Worm (Caenorhabditis elegans) whole organism, L4/young adult: ENCODE results near the gene osm-1.

Source experiments
- W03F9.2 ChIP-seq: fragments of 150-350 bp; optimal IDR thresholded peaks from 2 replicates; lab custom pipeline; 2014; ENCODE audit warnings: missing biosample characterization, missing genetic modification characterization
- dao-5 ChIP-seq: sonication (generic microtip); optimal IDR thresholded peaks from 2 replicates; lab custom pipeline; 2016; ENCODE audit warnings: missing genotype, missing genetic modification characterization, moderate library complexity, missing compliant biosample characterization
- him-1 ChIP-seq: sonication (generic microtip); optimal IDR thresholded peaks from 2 replicates; lab custom pipeline; 2016; ENCODE audit warnings: missing genotype, missing genetic modification reagents, missing genetic modification characterization, missing compliant biosample characterization

Gene osm-1

ce11 chrX:16591533-16591932, 51.1 kb downstream of the osm-1 start:
- TF ChIP-seq dao-5 (tag; lab: Kevin White, UChicago): no peak
- no peak for TF ChIP-seq W03F9.2 (tag; lab: Kevin White, UChicago)
- no peak for TF ChIP-seq him-1 (tag; lab: Kevin White, UChicago)

ce11 chrX:16594931-16595330, 54.5 kb downstream of the osm-1 start, which contains the start of gene cdh-9:
TSS of gene cdh-9 (plus strand) at chrX:16595231.
- TF ChIP-seq dao-5 (tag; lab: Kevin White, UChicago) (no peak), him-1 (tag; lab: Kevin White, UChicago) (no peak), W03F9.2 (tag; lab: Kevin White, UChicago) (no peak)

- no peak for TF ChIP-seq him-1 (tag; lab: Kevin White, UChicago)
- TF ChIP-seq W03F9.2 (tag; lab: Kevin White, UChicago): no peak
- TF ChIP-seq dao-5 (tag; lab: Kevin White, UChicago): no peak
Measured at ce11 chrX:16595522-16596282, 55.2 kb downstream of the osm-1 start.

ce11 chrX:16596972-16597371, 56.5 kb downstream of the osm-1 start:
- TF ChIP-seq dao-5 (tag; lab: Kevin White, UChicago) (no peak), him-1 (tag; lab: Kevin White, UChicago) (no peak), W03F9.2 (tag; lab: Kevin White, UChicago) (no peak)

- TF ChIP-seq dao-5 (tag; lab: Kevin White, UChicago): no peak
- TF ChIP-seq him-1 (tag; lab: Kevin White, UChicago): no peak
- no peak for TF ChIP-seq W03F9.2 (tag; lab: Kevin White, UChicago)
Measured at ce11 chrX:16597791-16598190, 57.3 kb downstream of the osm-1 start.
